Fruit fly (Drosophila melanogaster) whole organism, pupa: ENCODE data around the gene CG32407.

Source experiments
- CG14655 ChIP-seq: fragments of 200-800 bp; sonication (Bioruptor generic); optimal IDR thresholded peaks from 3 replicates; lab custom pipeline; 2017; ENCODE audit warnings: mild to moderate bottlenecking, missing biosample characterization, missing genetic modification reagents, missing genetic modification characterization
- CG17806 ChIP-seq: fragments of 200-800 bp; sonication (Bioruptor generic); optimal IDR thresholded peaks from 2 replicates; lab custom pipeline; 2018; ENCODE audit warnings: missing biosample characterization, mild to moderate bottlenecking, missing genetic modification characterization, moderate library complexity
- CG32121 ChIP-seq: fragments of 200-800 bp; sonication (Bioruptor generic); IDR thresholded peaks from 2 replicates; pipeline ENCODE4 v1.3.6; 2022; ENCODE audit warnings: missing biosample characterization, missing genetic modification characterization
- CG34367 ChIP-seq: fragments of 200-800 bp; sonication (Bioruptor generic); optimal IDR thresholded peaks from 2 replicates; lab custom pipeline; 2018; ENCODE audit warnings: missing biosample characterization, mild to moderate bottlenecking, missing genetic modification characterization
- CG4496 ChIP-seq: fragments of 200-800 bp; sonication (Bioruptor generic); IDR thresholded peaks from 3 replicates; pipeline ENCODE4 v1.3.6; 2022; ENCODE audit warnings: missing biosample characterization, missing genetic modification characterization
- CG8159 ChIP-seq: fragments of 200-800 bp; sonication (Bioruptor generic); optimal IDR thresholded peaks from 3 replicates; lab custom pipeline; 2018; ENCODE audit warnings: missing biosample characterization, mild to moderate bottlenecking, missing genetic modification characterization, moderate library complexity
- CG8301 ChIP-seq: fragments of 200-800 bp; sonication (Bioruptor generic); optimal IDR thresholded peaks from 2 replicates; lab custom pipeline; 2018; ENCODE audit warnings: missing biosample characterization, mild to moderate bottlenecking, missing genetic modification characterization
- D1 ChIP-seq: fragments of 200-800 bp; sonication (Bioruptor generic); optimal IDR thresholded peaks from 2 replicates; lab custom pipeline; 2018; ENCODE audit warnings: missing biosample characterization, mild to moderate bottlenecking, missing genetic modification characterization, moderate library complexity
- EcR ChIP-seq: fragments of 200-800 bp; sonication (Bioruptor generic); optimal IDR thresholded peaks from 3 replicates; lab custom pipeline; 2019; ENCODE audit warnings: missing biosample characterization, missing genetic modification characterization, mild to moderate bottlenecking, moderate library complexity, missing genetic modification reagents
- Pif1B ChIP-seq: fragments of 200-800 bp; sonication (Bioruptor generic); optimal IDR thresholded peaks from 3 replicates; lab custom pipeline; 2016; ENCODE audit warnings: missing biosample characterization, missing genetic modification characterization
- fd96Ca ChIP-seq: fragments of 200-800 bp; sonication (Bioruptor generic); IDR thresholded peaks from 3 replicates; pipeline ENCODE4 v1.3.6; 2022; ENCODE audit warnings: missing biosample characterization, missing genetic modification characterization
- gl ChIP-seq: fragments of 200-800 bp; sonication (Bioruptor generic); optimal IDR thresholded peaks from 2 replicates; lab custom pipeline; 2018; ENCODE audit warnings: missing biosample characterization, mild to moderate bottlenecking, missing genetic modification characterization

- no peak for TF ChIP-seq CG8301 (tag; lab: Kevin White, UChicago)
- no peak for TF ChIP-seq CG17806 (tag; lab: Kevin White, UChicago)
- TF ChIP-seq EcR (GFP tag; lab: Kevin White, UChicago), result no peak
- no peak for TF ChIP-seq D1 (tag; lab: Kevin White, UChicago)
- no peak for TF ChIP-seq CG4496
- no peak for TF ChIP-seq CG14655
- TF ChIP-seq fd96Ca (GFP tag; lab: Robert Waterston, UW), result no peak
- TF ChIP-seq CG34367, result no peak
- TF ChIP-seq gl, result no peak
- no peak for TF ChIP-seq Pif1B (GFP tag; lab: Kevin White, UChicago)
- TF ChIP-seq CG32121 (GFP tag; lab: Robert Waterston, UW), result no peak
- no peak for TF ChIP-seq CG8159 (tag; lab: Kevin White, UChicago)
These were observed 48.3 kb downstream of the CG32407 start for dm6 chr3L:5970169-5970568.
